Fruit fly (Drosophila melanogaster): ENCODE measurements around the gene CG43354.
A peak's percentile ranks its signal among the peaks of the same experiment; 100 is the strongest.

The CG43354 gene

dm6 chr2L:18319577-18320316, 10.5 kb upstream of the CG43354 start, which contains the start of gene Fas3 (continued):
- TF ChIP-seq spab (GFP tag; optimal IDR thresholded peaks at IDR 0.05) (no peak), fd59A (GFP tag; optimal IDR thresholded peaks at IDR 0.05) (no peak), CG3919 (GFP tag; optimal IDR thresholded peaks at IDR 0.05) (peak; percentile 29), Sox102F (GFP tag; optimal IDR thresholded peaks at IDR 0.05) (no peak), Smox (GFP tag; optimal IDR thresholded peaks at IDR 0.05) (no peak), pdm3 (GFP tag; optimal IDR thresholded peaks at IDR 0.05) (no peak), Eip75B (GFP tag; optimal IDR thresholded peaks at IDR 0.05) (no peak), Sox15 (GFP tag; optimal IDR thresholded peaks at IDR 0.05) (no peak), salr (GFP tag; optimal IDR thresholded peaks at IDR 0.05) (peak; percentile 5 to 23), Hr39 (GFP tag; optimal IDR thresholded peaks at IDR 0.05) (no peak), acj6 (GFP tag; optimal IDR thresholded peaks at IDR 0.05) (peak; percentile 15), CG1621 (tag; optimal IDR thresholded peaks at IDR 0.05) (peak; percentile 59), Lpt (GFP tag; optimal IDR thresholded peaks at IDR 0.05) (no peak), net (GFP tag; optimal IDR thresholded peaks at IDR 0.05) (no peak), CG16779 (tag; optimal IDR thresholded peaks at IDR 0.05) (peak; percentile 19), esn (GFP tag; optimal IDR thresholded peaks at IDR 0.05) (peak; percentile 25), svp (GFP tag) (no peak), Met (GFP tag; optimal IDR thresholded peaks at IDR 0.05) (peak; percentile 25), dsx (GFP tag; optimal IDR thresholded peaks at IDR 0.05; ENCODE audit: poor library complexity, severe bottlenecking) (peak; percentile 72), CG9139 (GFP tag; optimal IDR thresholded peaks at IDR 0.05) (peak; percentile 39), Eip78C (GFP tag) (peak; percentile 77), Hr4 (GFP tag; optimal IDR thresholded peaks at IDR 0.05) (peak; percentile 39), CG8119 (GFP tag; IDR thresholded peaks at IDR 0.05) (no peak), CG11762 (GFP tag; optimal IDR thresholded peaks at IDR 0.05; ENCODE audit: insufficient read depth) (no peak), CG6854 (GFP tag; optimal IDR thresholded peaks at IDR 0.05) (peak; percentile 74), topi (GFP tag; optimal IDR thresholded peaks at IDR 0.05) (no peak)

- TF ChIP-seq CG8632 (GFP tag; optimal IDR thresholded peaks at IDR 0.05) (no peak), eg (GFP tag; IDR thresholded peaks at IDR 0.05) (0 out of 3 replicates have a peak, but pooled peaks have one; percentile 33), Blimp-1 (GFP tag; optimal IDR thresholded peaks at IDR 0.05) (no peak), CG8119 (GFP tag; IDR thresholded peaks at IDR 0.05) (peak; percentile 35; the same call in 1 of the 3 replicates), CG32006 (GFP tag; optimal IDR thresholded peaks at IDR 0.05) (peak; percentile 43), CG15336 (GFP tag; IDR thresholded peaks at IDR 0.05) (peak; percentile 52), fd85E (GFP tag; optimal IDR thresholded peaks at IDR 0.05) (no peak), CG6276 (GFP tag; optimal IDR thresholded peaks at IDR 0.05) (peak; percentile 8), Hr4 (GFP tag; optimal IDR thresholded peaks at IDR 0.05) (peak; percentile 2), acj6 (GFP tag; optimal IDR thresholded peaks at IDR 0.05) (no peak), CG6808 (GFP tag; optimal IDR thresholded peaks at IDR 0.05) (no peak)
Observed at dm6 chr2L:18315454-18315853, 6.2 kb upstream of the CG43354 start.

- TF ChIP-seq Ets96B (tag; optimal IDR thresholded peaks at IDR 0.05): no peak
- TF ChIP-seq esn (GFP tag; optimal IDR thresholded peaks at IDR 0.05): no peak
- TF ChIP-seq CG11762 (GFP tag; optimal IDR thresholded peaks at IDR 0.05; ENCODE audit: insufficient read depth): no peak
- TF ChIP-seq CG3919 (GFP tag; optimal IDR thresholded peaks at IDR 0.05): no peak
- no peak for TF ChIP-seq CG6792 (GFP tag; optimal IDR thresholded peaks at IDR 0.05)
- TF ChIP-seq CG34406 (GFP tag; optimal IDR thresholded peaks at IDR 0.05): no peak
- no peak for TF ChIP-seq lz (GFP tag; optimal IDR thresholded peaks at IDR 0.05)
- TF ChIP-seq CG9139 (GFP tag; optimal IDR thresholded peaks at IDR 0.05): no peak
- no peak for TF ChIP-seq CG8319 (GFP tag; optimal IDR thresholded peaks at IDR 0.05)
- TF ChIP-seq CG1621 (tag; optimal IDR thresholded peaks at IDR 0.05): peak; percentile 23
- peak; percentile 28 for TF ChIP-seq CG6854 (GFP tag; optimal IDR thresholded peaks at IDR 0.05)
- TF ChIP-seq acj6 (GFP tag; optimal IDR thresholded peaks at IDR 0.05): no peak
- TF ChIP-seq eg (GFP tag; IDR thresholded peaks at IDR 0.05): peak; percentile 46; the same call in 2 of the 3 replicates
- TF ChIP-seq topi (GFP tag; optimal IDR thresholded peaks at IDR 0.05): no peak
- no peak for TF ChIP-seq fd59A (GFP tag; optimal IDR thresholded peaks at IDR 0.05)
- no peak for TF ChIP-seq Sox14 (GFP tag; optimal IDR thresholded peaks at IDR 0.05)
- TF ChIP-seq dac (GFP tag; optimal IDR thresholded peaks at IDR 0.05): no peak
- TF ChIP-seq CG6276 (GFP tag; optimal IDR thresholded peaks at IDR 0.05): peak; percentile 55
- TF ChIP-seq cyc (GFP tag; optimal IDR thresholded peaks at IDR 0.05): no peak
- TF ChIP-seq CG3032 (tag; optimal IDR thresholded peaks at IDR 0.05): no peak
- TF ChIP-seq achi (GFP tag; optimal IDR thresholded peaks at IDR 0.05): no peak
- TF ChIP-seq CG31627 (GFP tag; optimal IDR thresholded peaks at IDR 0.05): no peak
Observed at dm6 chr2L:18313922-18314712, 4.9 kb upstream of the CG43354 start.

All from whole organism, prepupa.